Worm (Caenorhabditis elegans) whole organism, late embryonic: ENCODE data around the gene egl-21.
A peak's percentile ranks its signal among the peaks of the same experiment; 100 is the strongest.

Source experiments
- C08G9.2 ChIP-seq: sonication (generic microtip); optimal IDR thresholded peaks from 2 replicates; lab custom pipeline; 2016; ENCODE audit warnings: mild to moderate bottlenecking, missing genetic modification characterization, moderate library complexity, missing compliant biosample characterization
- C38D4.7 ChIP-seq: fragments of 200-800 bp; sonication (Bioruptor generic); optimal IDR thresholded peaks from 2 replicates; lab custom pipeline; 2018; ENCODE audit warnings: mild to moderate bottlenecking, missing genetic modification characterization, moderate library complexity, missing compliant biosample characterization
- F13H6.1 ChIP-seq: sonication (generic microtip); optimal IDR thresholded peaks from 2 replicates; lab custom pipeline; 2016; ENCODE audit warnings: missing genetic modification characterization, missing compliant biosample characterization
- Y22D7AL.16 ChIP-seq: sonication (generic microtip); optimal IDR thresholded peaks from 2 replicates; lab custom pipeline; 2016; ENCODE audit warnings: missing genetic modification characterization, missing compliant biosample characterization
- ama-1 ChIP-seq: fragments of 150-350 bp; optimal IDR thresholded peaks from 2 replicates; lab custom pipeline; 2014
- ceh-14 ChIP-seq: sonication (generic microtip); optimal IDR thresholded peaks from 2 replicates; lab custom pipeline; 2016; ENCODE audit warnings: missing genotype, missing genetic modification characterization, missing compliant biosample characterization
- ceh-18 ChIP-seq: sonication (generic microtip); optimal IDR thresholded peaks from 2 replicates; lab custom pipeline; 2016; ENCODE audit warnings: missing genetic modification characterization, missing compliant biosample characterization
- ceh-19 ChIP-seq: fragments of 200-800 bp; sonication (Bioruptor generic); optimal IDR thresholded peaks from 2 replicates; lab custom pipeline; 2018; ENCODE audit warnings: mild to moderate bottlenecking, missing genetic modification characterization, missing compliant biosample characterization
- ceh-2 ChIP-seq: sonication (generic microtip); optimal IDR thresholded peaks from 2 replicates; lab custom pipeline; 2016; ENCODE audit warnings: missing genotype, missing genetic modification characterization, missing compliant biosample characterization
- ceh-24 ChIP-seq: sonication (generic microtip); optimal IDR thresholded peaks from 2 replicates; lab custom pipeline; 2016; ENCODE audit warnings: mild to moderate bottlenecking, missing genetic modification characterization, missing compliant biosample characterization
- ceh-31 ChIP-seq: sonication (generic microtip); optimal IDR thresholded peaks from 2 replicates; lab custom pipeline; 2016; ENCODE audit warnings: missing genetic modification characterization, missing compliant biosample characterization
- ceh-34 ChIP-seq: sonication (generic microtip); optimal IDR thresholded peaks from 2 replicates; lab custom pipeline; 2016; ENCODE audit warnings: mild to moderate bottlenecking, missing genetic modification characterization, missing compliant biosample characterization
- ceh-45 ChIP-seq: fragments of 200-800 bp; sonication (Bioruptor generic); IDR thresholded peaks from 2 replicates; pipeline ENCODE4 v1.3.6; 2022; ENCODE audit warnings: missing genetic modification reagents, missing genetic modification characterization, missing compliant biosample characterization
- ceh-9 ChIP-seq: sonication (generic microtip); optimal IDR thresholded peaks from 2 replicates; lab custom pipeline; 2016; ENCODE audit warnings: mild to moderate bottlenecking, missing genetic modification characterization, inconsistent platforms, missing compliant biosample characterization
- dmd-4 ChIP-seq: sonication (generic microtip); optimal IDR thresholded peaks from 2 replicates; lab custom pipeline; 2016; ENCODE audit warnings: borderline replicate concordance, missing genetic modification characterization, missing compliant biosample characterization
- dve-1 ChIP-seq: sonication (generic microtip); optimal IDR thresholded peaks from 2 replicates; lab custom pipeline; 2017; ENCODE audit warnings: antibody characterized with exemption, mild to moderate bottlenecking, missing genetic modification characterization, missing compliant biosample characterization
- elt-2 ChIP-seq: sonication (generic microtip); optimal IDR thresholded peaks from 2 replicates; lab custom pipeline; 2016; ENCODE audit warnings: missing genetic modification reagents, missing genetic modification characterization, missing compliant biosample characterization
- eyg-1 ChIP-seq: sonication (generic microtip); optimal IDR thresholded peaks from 2 replicates; lab custom pipeline; 2016; ENCODE audit warnings: missing genotype, missing genetic modification characterization, missing compliant biosample characterization
- fax-1 ChIP-seq: sonication (generic microtip); optimal IDR thresholded peaks from 2 replicates; lab custom pipeline; 2016; ENCODE audit warnings: missing genotype, missing genetic modification characterization, missing compliant biosample characterization
- fkh-6 ChIP-seq: sonication (generic microtip); optimal IDR thresholded peaks from 2 replicates; lab custom pipeline; 2016; ENCODE audit warnings: missing genetic modification characterization, missing compliant biosample characterization
- hlh-13 ChIP-seq: fragments of 200-800 bp; sonication (Bioruptor generic); optimal IDR thresholded peaks from 2 replicates; lab custom pipeline; 2018; ENCODE audit warnings: mild to moderate bottlenecking, missing genetic modification characterization, missing compliant biosample characterization
- hlh-6 ChIP-seq: sonication (generic microtip); optimal IDR thresholded peaks from 2 replicates; lab custom pipeline; 2016; ENCODE audit warnings: missing genotype, missing genetic modification characterization, missing compliant biosample characterization
- hlh-8 ChIP-seq: sonication (generic microtip); optimal IDR thresholded peaks from 2 replicates; lab custom pipeline; 2016; ENCODE audit warnings: missing genotype, missing genetic modification characterization, missing compliant biosample characterization
- lim-6 ChIP-seq: sonication (generic microtip); optimal IDR thresholded peaks from 2 replicates; lab custom pipeline; 2016; ENCODE audit warnings: missing genetic modification characterization, missing compliant biosample characterization
- madf-2 ChIP-seq: sonication (generic microtip); optimal IDR thresholded peaks from 2 replicates; lab custom pipeline; 2017; ENCODE audit warnings: missing genetic modification characterization, missing compliant biosample characterization
- mec-3 ChIP-seq: sonication (generic microtip); optimal IDR thresholded peaks from 2 replicates; lab custom pipeline; 2016; ENCODE audit warnings: borderline replicate concordance, missing genetic modification characterization, missing compliant biosample characterization
- nfya-1 ChIP-seq: sonication (generic microtip); optimal IDR thresholded peaks from 2 replicates; lab custom pipeline; 2017; ENCODE audit warnings: missing genetic modification characterization, mild to moderate bottlenecking, missing compliant biosample characterization, antibody characterized with exemption, moderate library complexity
- nhr-11 ChIP-seq: fragments of 150-350 bp; optimal IDR thresholded peaks from 2 replicates; lab custom pipeline; 2014; ENCODE audit warnings: missing biosample characterization, missing genetic modification characterization
- nhr-232 ChIP-seq: sonication (generic microtip); optimal IDR thresholded peaks from 2 replicates; lab custom pipeline; 2016; ENCODE audit warnings: missing genetic modification characterization, missing compliant biosample characterization
- odd-2 ChIP-seq: sonication (generic microtip); optimal IDR thresholded peaks from 2 replicates; lab custom pipeline; 2017; ENCODE audit warnings: antibody characterized with exemption, mild to moderate bottlenecking, missing genetic modification characterization, missing compliant biosample characterization
- pag-3 ChIP-seq: sonication (generic microtip); optimal IDR thresholded peaks from 2 replicates; lab custom pipeline; 2016; ENCODE audit warnings: missing compliant biosample characterization, missing genetic modification characterization, borderline replicate concordance
- pat-9 ChIP-seq: fragments of 200-800 bp; sonication (Bioruptor generic); optimal IDR thresholded peaks from 2 replicates; lab custom pipeline; 2018; ENCODE audit warnings: mild to moderate bottlenecking, missing genetic modification characterization, moderate library complexity, missing compliant biosample characterization
- pax-1 ChIP-seq: fragments of 150-350 bp; optimal IDR thresholded peaks from 2 replicates; lab custom pipeline; 2014; ENCODE audit warnings: missing biosample characterization, missing genetic modification characterization
- pha-2 ChIP-seq: sonication (generic microtip); optimal IDR thresholded peaks from 2 replicates; lab custom pipeline; 2017; ENCODE audit warnings: mild to moderate bottlenecking, missing genetic modification characterization, missing compliant biosample characterization
- pros-1 ChIP-seq: fragments of 150-350 bp; optimal IDR thresholded peaks from 2 replicates; lab custom pipeline; 2014; ENCODE audit warnings: missing biosample characterization, missing genetic modification reagents, missing genetic modification characterization
- rnt-1 ChIP-seq: sonication (generic microtip); optimal IDR thresholded peaks from 2 replicates; lab custom pipeline; 2016; ENCODE audit warnings: missing genetic modification characterization, missing compliant biosample characterization
- sdc-2 ChIP-seq: sonication (generic microtip); optimal IDR thresholded peaks from 2 replicates; lab custom pipeline; 2016; ENCODE audit warnings: missing genotype, missing genetic modification characterization, missing compliant biosample characterization
- sox-2 ChIP-seq: fragments of 200-800 bp; sonication (Bioruptor generic); IDR thresholded peaks from 2 replicates; pipeline ENCODE4 v1.3.6; 2022; ENCODE audit warnings: missing genetic modification reagents, missing genetic modification characterization, missing compliant biosample characterization
- tbx-2 ChIP-seq: sonication (generic microtip); optimal IDR thresholded peaks from 2 replicates; lab custom pipeline; 2016; ENCODE audit warnings: missing genetic modification characterization, missing compliant biosample characterization
- tbx-7 ChIP-seq: sonication (generic microtip); optimal IDR thresholded peaks from 2 replicates; lab custom pipeline; 2016; ENCODE audit warnings: missing genotype, missing genetic modification characterization, missing compliant biosample characterization
- ttx-3 ChIP-seq: sonication (generic microtip); optimal IDR thresholded peaks from 2 replicates; lab custom pipeline; 2016; ENCODE audit warnings: missing genetic modification reagents, missing genetic modification characterization, missing compliant biosample characterization
- unc-42 ChIP-seq: sonication (generic microtip); optimal IDR thresholded peaks from 2 replicates; lab custom pipeline; 2016; ENCODE audit warnings: missing genotype, missing genetic modification characterization, missing compliant biosample characterization
- unc-55 ChIP-seq: sonication (generic microtip); optimal IDR thresholded peaks from 2 replicates; lab custom pipeline; 2017; ENCODE audit warnings: missing biosample characterization, missing genetic modification reagents, missing genetic modification characterization
- zip-5 ChIP-seq: sonication (generic microtip); optimal IDR thresholded peaks from 2 replicates; lab custom pipeline; 2016; ENCODE audit warnings: missing genetic modification characterization, missing compliant biosample characterization
- ztf-16 ChIP-seq: sonication (generic microtip); optimal IDR thresholded peaks from 2 replicates; lab custom pipeline; 2017; ENCODE audit warnings: missing genetic modification characterization, missing compliant biosample characterization

The egl-21 gene

DNA sequence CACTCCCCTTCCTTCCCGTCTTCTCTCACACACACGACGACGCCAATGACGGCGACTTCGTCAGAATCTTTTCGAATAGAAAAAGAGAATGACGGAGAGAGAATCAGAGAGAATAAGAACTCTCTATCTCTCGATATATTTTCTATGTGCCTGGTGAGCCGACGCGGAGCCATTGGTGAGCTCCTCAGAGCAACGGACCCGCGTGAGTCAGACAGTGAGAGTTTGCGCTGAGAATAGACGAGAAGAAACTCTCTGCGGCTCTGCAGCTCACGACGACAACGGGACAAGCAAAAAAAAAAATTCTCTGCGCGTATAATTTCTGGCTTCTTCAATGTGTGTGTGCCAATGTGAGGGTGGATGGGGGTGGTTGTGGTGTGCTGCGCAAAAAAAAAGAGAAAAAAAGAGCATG is 18.3 kb upstream of the egl-21 start (continued):
- TF ChIP-seq ceh-31 (tag; lab: Kevin White, UChicago) = peak; percentile 66
- TF ChIP-seq odd-2 (tag; lab: Kevin White, UChicago) = no peak
- TF ChIP-seq fax-1 (tag; lab: Kevin White, UChicago) = peak; percentile 36
- no peak for TF ChIP-seq ceh-9
- TF ChIP-seq unc-55 (GFP tag; lab: Kevin White, UChicago) = peak; percentile 51
- TF ChIP-seq pat-9 (tag; lab: Kevin White, UChicago) = no peak
- TF ChIP-seq ama-1 (lab: Kevin White, UChicago) = no peak
- no peak for TF ChIP-seq ceh-34 (tag; lab: Kevin White, UChicago)
- TF ChIP-seq rnt-1 (tag; lab: Kevin White, UChicago) = no peak
- no peak for TF ChIP-seq F13H6.1 (tag; lab: Kevin White, UChicago)
- TF ChIP-seq madf-2 (tag; lab: Kevin White, UChicago) = no peak
- no peak for TF ChIP-seq ceh-45 (GFP tag; lab: Robert Waterston, UW)
- no peak for TF ChIP-seq pag-3 (tag; lab: Kevin White, UChicago)
- TF ChIP-seq sox-2 (GFP tag; lab: Robert Waterston, UW) = no peak
- TF ChIP-seq ceh-24 (tag; lab: Kevin White, UChicago) = no peak
- no peak for TF ChIP-seq ceh-2 (tag; lab: Kevin White, UChicago)
- no peak for TF ChIP-seq eyg-1 (tag; lab: Kevin White, UChicago)
- peak; percentile 49 for TF ChIP-seq ceh-14 (tag; lab: Kevin White, UChicago)
- TF ChIP-seq mec-3 (tag; lab: Kevin White, UChicago) = no peak
- TF ChIP-seq dve-1 (tag; lab: Kevin White, UChicago) = no peak
- TF ChIP-seq ztf-16 (tag; lab: Kevin White, UChicago) = no peak
- TF ChIP-seq nhr-232 (tag; lab: Kevin White, UChicago) = no peak
- no peak for TF ChIP-seq C38D4.7 (GFP tag; lab: Kevin White, UChicago)
- TF ChIP-seq C08G9.2 (tag; lab: Kevin White, UChicago) = no peak
- no peak for TF ChIP-seq pax-1 (tag; lab: Kevin White, UChicago)
- no peak for TF ChIP-seq tbx-7 (tag; lab: Kevin White, UChicago)

DNA sequence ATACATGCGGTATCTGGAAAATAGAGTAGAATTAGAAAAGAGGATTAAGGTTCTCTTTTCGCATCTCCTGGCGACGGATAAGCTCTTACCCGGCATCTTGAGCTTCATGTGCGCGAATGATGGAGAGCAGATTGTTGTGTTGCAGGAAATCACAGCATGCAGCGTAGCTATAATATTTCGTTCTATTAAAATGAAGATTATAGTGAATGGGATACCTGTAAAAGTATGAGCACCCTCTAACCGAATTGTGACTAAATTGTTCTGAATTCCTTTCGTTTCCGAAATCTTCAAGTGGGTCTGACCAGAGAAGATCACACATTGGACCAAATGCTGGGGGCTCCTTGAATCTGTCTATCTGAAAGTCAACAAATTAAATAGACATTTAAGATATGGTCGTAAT is 16.8 kb upstream of the egl-21 start:
- TF ChIP-seq ama-1 (lab: Kevin White, UChicago) (no peak), sox-2 (GFP tag; lab: Robert Waterston, UW) (no peak), unc-55 (GFP tag; lab: Kevin White, UChicago) (no peak), ceh-2 (tag; lab: Kevin White, UChicago) (no peak), rnt-1 (tag; lab: Kevin White, UChicago) (no peak), ttx-3 (tag; lab: Kevin White, UChicago) (no peak), pros-1 (tag; lab: Kevin White, UChicago) (no peak), hlh-8 (no peak), madf-2 (tag; lab: Kevin White, UChicago) (no peak), dmd-4 (tag; lab: Kevin White, UChicago) (no peak), hlh-13 (GFP tag; lab: Kevin White, UChicago) (no peak), nfya-1 (tag; lab: Kevin White, UChicago) (no peak), pha-2 (tag; lab: Kevin White, UChicago) (no peak), F13H6.1 (tag; lab: Kevin White, UChicago) (no peak)
- TF ChIP-seq, all 69 proteins: peak for 0

DNA sequence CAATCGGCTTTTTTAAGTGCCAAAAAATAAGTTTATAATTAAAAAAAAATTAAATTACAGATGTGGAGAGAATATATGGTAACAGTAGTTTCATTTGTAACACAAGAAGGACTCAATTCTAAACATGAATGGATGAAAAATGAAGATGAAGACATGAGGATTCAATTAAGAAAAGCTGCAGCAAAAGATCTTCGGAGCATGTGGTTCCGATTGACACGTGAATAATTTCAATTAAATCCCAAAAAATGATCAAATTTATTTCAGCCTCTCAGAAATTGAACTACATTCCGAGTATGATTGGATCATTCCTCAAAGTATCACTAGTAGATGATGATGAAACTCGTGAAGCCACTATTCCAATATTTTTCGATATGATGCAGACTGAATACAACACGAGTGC is 7.8 kb upstream of the egl-21 start:
- TF ChIP-seq hlh-8 (peak; percentile 3), ceh-18 (tag; lab: Kevin White, UChicago) (no peak)

DNA sequence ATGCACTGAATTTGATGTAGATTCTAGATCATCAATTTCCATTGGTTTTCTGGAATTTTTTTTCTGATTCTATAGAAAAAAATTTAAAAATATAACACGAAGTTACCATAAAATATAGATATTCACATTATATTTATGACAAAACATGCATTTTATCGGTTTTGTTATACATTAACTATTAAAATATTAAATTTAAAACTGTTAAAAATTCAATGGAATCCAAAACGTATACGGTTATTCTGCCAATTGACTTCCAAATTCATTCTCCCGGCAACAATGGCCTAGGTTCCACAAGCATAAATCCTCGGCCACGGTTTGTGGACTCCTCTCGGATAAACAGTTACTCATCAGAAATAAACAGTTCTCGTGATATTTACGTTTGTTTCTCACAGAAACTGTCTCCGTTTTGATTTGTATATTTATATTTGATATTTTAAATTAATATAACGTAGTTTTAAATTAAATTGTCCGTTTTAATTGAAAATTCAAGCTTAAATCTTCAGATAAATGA is 2.0 kb upstream of the egl-21 start, which contains the start of the genes F01D4.5 and ced-5:
Gene F01D4.5 (minus strand): TSS at position 51 of the 511 bp plus-strand sequence.
Gene ced-5 (plus strand): TSS at position 504 of the 511 bp plus-strand sequence.
- TF ChIP-seq fkh-6 (tag; lab: Kevin White, UChicago) (peak; percentile 66), hlh-6 (tag; lab: Kevin White, UChicago) (peak; percentile 26), madf-2 (tag; lab: Kevin White, UChicago) (no peak), ceh-31 (tag; lab: Kevin White, UChicago) (peak; percentile 91), sox-2 (GFP tag; lab: Robert Waterston, UW) (no peak), elt-2 (tag; lab: Kevin White, UChicago) (peak; percentile 79), ceh-19 (peak; percentile 26), zip-5 (tag; lab: Kevin White, UChicago) (peak; percentile 87), eyg-1 (tag; lab: Kevin White, UChicago) (no peak), ceh-34 (tag; lab: Kevin White, UChicago) (peak; percentile 18), unc-42 (peak; percentile 17), nhr-11 (tag; lab: Kevin White, UChicago) (no peak), mec-3 (tag; lab: Kevin White, UChicago) (no peak), Y22D7AL.16 (tag; lab: Kevin White, UChicago) (peak; percentile 10), ceh-2 (tag; lab: Kevin White, UChicago) (peak; percentile 93), lim-6 (tag; lab: Kevin White, UChicago) (peak; percentile 62), sdc-2 (tag; lab: Kevin White, UChicago) (no peak), tbx-2 (tag; lab: Kevin White, UChicago) (peak; percentile 78), ceh-45 (GFP tag; lab: Robert Waterston, UW) (no peak), fax-1 (tag; lab: Kevin White, UChicago) (peak; percentile 61), tbx-7 (tag; lab: Kevin White, UChicago) (peak; percentile 85)
